Fruit fly (Drosophila melanogaster) whole organism, prepupa: ENCODE data around the gene HDAC4.

ENCODE experiments used
- Blimp-1 ChIP-seq: fragments of 200-800 bp; sonication (Bioruptor generic); optimal IDR thresholded peaks from 3 replicates; lab custom pipeline; 2017; ENCODE audit warnings: missing biosample characterization, missing genetic modification characterization, mild to moderate bottlenecking, moderate library complexity, missing genetic modification reagents
- CG11762 ChIP-seq: fragments of 200-800 bp; sonication (Bioruptor generic); optimal IDR thresholded peaks from 3 replicates; lab custom pipeline; 2016; ENCODE audit warnings: missing biosample characterization, missing genetic modification characterization; ENCODE audit not compliant: insufficient read depth
- CG11902 ChIP-seq: fragments of 200-800 bp; sonication (Bioruptor generic); optimal IDR thresholded peaks from 3 replicates; lab custom pipeline; 2016; ENCODE audit warnings: missing biosample characterization, missing genetic modification characterization
- CG1621 ChIP-seq: fragments of 200-800 bp; sonication (Bioruptor generic); optimal IDR thresholded peaks from 3 replicates; lab custom pipeline; 2018; ENCODE audit warnings: missing biosample characterization, mild to moderate bottlenecking, missing genetic modification characterization
- CG6163 ChIP-seq: fragments of 200-800 bp; sonication (Bioruptor generic); IDR thresholded peaks from 3 replicates; pipeline ENCODE4 v1.3.6; 2022; ENCODE audit warnings: missing biosample characterization, missing genetic modification characterization
- CG7368 ChIP-seq: fragments of 200-800 bp; sonication (Bioruptor generic); optimal IDR thresholded peaks from 3 replicates; lab custom pipeline; 2016; ENCODE audit warnings: missing biosample characterization, missing genetic modification characterization
- CG8119 ChIP-seq: fragments of 200-800 bp; sonication (Bioruptor generic); IDR thresholded peaks from 3 replicates; pipeline ENCODE4 v1.3.6; 2022; ENCODE audit warnings: missing biosample characterization, missing genetic modification characterization
- Ets96B ChIP-seq: fragments of 200-800 bp; optimal IDR thresholded peaks from 2 replicates; lab custom pipeline; 2019; ENCODE audit warnings: missing biosample characterization, mild to moderate bottlenecking, missing genetic modification characterization, moderate library complexity
- Met ChIP-seq: fragments of 200-800 bp; sonication (Bioruptor generic); optimal IDR thresholded peaks from 3 replicates; lab custom pipeline; 2016; ENCODE audit warnings: missing biosample characterization, missing genetic modification characterization
- cyc ChIP-seq: fragments of 200-800 bp; sonication (Bioruptor generic); optimal IDR thresholded peaks from 3 replicates; lab custom pipeline; 2016; ENCODE audit warnings: missing biosample characterization, missing genetic modification characterization
- dsx ChIP-seq: fragments of 200-800 bp; optimal IDR thresholded peaks from 3 replicates; lab custom pipeline; 2019; ENCODE audit warnings: missing biosample characterization, mild to moderate bottlenecking, missing genetic modification characterization, moderate library complexity; ENCODE audit not compliant: poor library complexity, severe bottlenecking
- fd85E ChIP-seq: fragments of 200-800 bp; sonication (Bioruptor generic); optimal IDR thresholded peaks from 3 replicates; lab custom pipeline; 2016; ENCODE audit warnings: missing biosample characterization, missing genetic modification characterization
- ss ChIP-seq, 2 experiments: fragments of 200-800 bp; sonication (Bioruptor generic); optimal IDR thresholded peaks; 2 replicates in 1 of 2; 3 replicates in 1 of 2; lab custom pipeline; 2017 to 2018; ENCODE audit warnings: mild to moderate bottlenecking in 2 of 2, missing biosample characterization in 2 of 2, missing genetic modification characterization in 2 of 2, moderate library complexity in 1 of 2
- svp ChIP-seq: fragments of 200-800 bp; sonication (Bioruptor generic); peaks from one replicate; lab custom pipeline; 2016; ENCODE audit warnings: missing biosample characterization, missing genetic modification characterization
- topi ChIP-seq: fragments of 200-800 bp; sonication (Bioruptor generic); optimal IDR thresholded peaks from 3 replicates; lab custom pipeline; 2016; ENCODE audit warnings: missing biosample characterization, missing genetic modification characterization
- vri ChIP-seq: fragments of 200-800 bp; sonication (Bioruptor generic); optimal IDR thresholded peaks from 3 replicates; lab custom pipeline; 2016; ENCODE audit warnings: missing biosample characterization, mild to moderate bottlenecking, missing genetic modification characterization

The HDAC4 gene

DNA sequence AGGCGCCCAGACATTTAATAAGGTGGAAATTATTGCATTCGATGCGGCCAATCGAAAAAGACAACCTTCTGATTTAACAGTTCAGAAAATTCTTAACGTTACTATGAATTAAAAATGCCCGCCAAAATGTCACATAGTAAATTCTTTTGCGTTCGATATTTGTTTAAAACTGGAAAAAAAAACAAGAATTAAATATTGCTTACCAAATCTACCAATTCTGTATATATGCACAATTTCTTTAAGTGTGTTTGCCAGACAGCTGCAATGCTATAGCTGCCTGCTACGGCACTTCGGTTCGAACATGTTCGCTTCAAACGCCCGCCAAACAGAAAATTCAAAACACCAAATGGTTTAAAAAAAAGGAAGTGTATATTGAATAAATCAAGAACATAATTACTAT is 71.4 kb downstream of the HDAC4 start (continued):
- TF ChIP-seq CG7368 (GFP tag; lab: Kevin White, UChicago) = peak; percentile 52
- TF ChIP-seq Met (GFP tag; lab: Kevin White, UChicago) = peak; percentile 64
- TF ChIP-seq CG11902 (GFP tag; lab: Kevin White, UChicago) = no peak
- TF ChIP-seq cyc (GFP tag; lab: Kevin White, UChicago) = peak; percentile 56
- TF ChIP-seq ss (GFP tag; optimal IDR thresholded peaks at IDR 0.05; lab: Kevin White, UChicago) = no peak
- peak; percentile 67 for TF ChIP-seq CG6163 (GFP tag; lab: Robert Waterston, UW)
- TF ChIP-seq vri (GFP tag; lab: Kevin White, UChicago) = no peak
- TF ChIP-seq CG11762 (GFP tag; lab: Kevin White, UChicago) = peak; percentile 27
- peak; percentile 58; the same call in 2 of the 3 replicates for TF ChIP-seq CG8119 (GFP tag; lab: Robert Waterston, UW)
- peak; percentile 12 for TF ChIP-seq dsx (GFP tag; lab: Kevin White, UChicago)
- TF ChIP-seq svp (GFP tag; lab: Kevin White, UChicago) = peak; percentile 78
- peak; percentile 68 for TF ChIP-seq topi (GFP tag; lab: Kevin White, UChicago)
- peak; percentile 43 for TF ChIP-seq CG1621 (tag; lab: Kevin White, UChicago)
- no peak for TF ChIP-seq fd85E
- TF ChIP-seq Ets96B = peak; percentile 23
- TF ChIP-seq Blimp-1 (GFP tag; lab: Kevin White, UChicago) = no peak
